Worm (Caenorhabditis elegans) whole organism, mixed stage, embryonic: ENCODE results near the gene mtch-1.

Experiments
- M03D4.4 ChIP-seq: sonication (generic microtip); optimal IDR thresholded peaks from 2 replicates; lab custom pipeline; 2017; ENCODE audit warnings: mild to moderate bottlenecking, missing genetic modification characterization, missing compliant biosample characterization
- bed-3 ChIP-seq: fragments of 200-800 bp; sonication (Bioruptor generic); optimal IDR thresholded peaks from 3 replicates; lab custom pipeline; 2018; ENCODE audit warnings: mild to moderate bottlenecking, missing genetic modification characterization, moderate library complexity, missing compliant biosample characterization
- blmp-1 ChIP-seq: fragments of 150-350 bp; optimal IDR thresholded peaks from 2 replicates; lab custom pipeline; 2014; ENCODE audit warnings: missing biosample characterization, missing genetic modification characterization
- ceh-39 ChIP-seq: fragments of 150-350 bp; optimal IDR thresholded peaks from 2 replicates; lab custom pipeline; 2014; ENCODE audit warnings: missing biosample characterization, missing genetic modification characterization
- ceh-43 ChIP-seq: fragments of 200-800 bp; sonication (Bioruptor generic); optimal IDR thresholded peaks from 2 replicates; lab custom pipeline; 2018; ENCODE audit warnings: mild to moderate bottlenecking, missing genetic modification characterization, moderate library complexity, missing compliant biosample characterization
- ceh-83 ChIP-seq: fragments of 200-800 bp; sonication (Bioruptor generic); optimal IDR thresholded peaks from 2 replicates; lab custom pipeline; 2018; ENCODE audit warnings: mild to moderate bottlenecking, missing genetic modification characterization, missing compliant biosample characterization
- ces-1 ChIP-seq: fragments of 150-350 bp; optimal IDR thresholded peaks from 2 replicates; lab custom pipeline; 2014; ENCODE audit warnings: missing biosample characterization, missing genetic modification reagents, missing genetic modification characterization
- cnd-1 ChIP-seq: fragments of 200-800 bp; sonication (Bioruptor generic); optimal IDR thresholded peaks from 2 replicates; lab custom pipeline; 2018; ENCODE audit warnings: mild to moderate bottlenecking, missing genetic modification characterization, missing compliant biosample characterization
- drap-1 ChIP-seq: fragments of 200-800 bp; sonication (Bioruptor generic); optimal IDR thresholded peaks from 3 replicates; lab custom pipeline; 2018; ENCODE audit warnings: mild to moderate bottlenecking, missing genetic modification characterization, missing compliant biosample characterization
- elt-1 ChIP-seq: sonication (generic microtip); optimal IDR thresholded peaks from 2 replicates; lab custom pipeline; 2017; ENCODE audit warnings: missing genetic modification characterization, mild to moderate bottlenecking, missing compliant biosample characterization, antibody characterized with exemption, moderate library complexity, borderline replicate concordance; ENCODE audit not compliant: insufficient read depth
- elt-3 ChIP-seq: fragments of 150-350 bp; optimal IDR thresholded peaks from 2 replicates; lab custom pipeline; 2014; ENCODE audit warnings: missing biosample characterization, missing genetic modification characterization
- ham-2 ChIP-seq: fragments of 200-800 bp; sonication (Bioruptor generic); optimal IDR thresholded peaks from 2 replicates; lab custom pipeline; 2018; ENCODE audit warnings: mild to moderate bottlenecking, missing genetic modification characterization, missing compliant biosample characterization
- hlh-1 ChIP-seq: fragments of 150-350 bp; optimal IDR thresholded peaks from 2 replicates; lab custom pipeline; 2014; ENCODE audit warnings: missing biosample characterization, missing genetic modification reagents, missing genetic modification characterization
- lin-13 ChIP-seq: fragments of 150-350 bp; optimal IDR thresholded peaks from 2 replicates; lab custom pipeline; 2014; ENCODE audit warnings: missing biosample characterization, missing genetic modification characterization
- lin-32 ChIP-seq: fragments of 200-800 bp; sonication (Bioruptor generic); optimal IDR thresholded peaks from 2 replicates; lab custom pipeline; 2018; ENCODE audit warnings: mild to moderate bottlenecking, missing genetic modification characterization, missing compliant biosample characterization
- lsy-2 ChIP-seq: fragments of 150-350 bp; optimal IDR thresholded peaks from 2 replicates; lab custom pipeline; 2014; ENCODE audit warnings: missing biosample characterization, missing genetic modification characterization
- mab-5 ChIP-seq: fragments of 150-350 bp; optimal IDR thresholded peaks from 2 replicates; lab custom pipeline; 2014; ENCODE audit warnings: missing biosample characterization, missing genetic modification characterization
- mls-2 ChIP-seq: sonication (generic microtip); optimal IDR thresholded peaks from 2 replicates; lab custom pipeline; 2016; ENCODE audit warnings: mild to moderate bottlenecking, missing genetic modification characterization, moderate library complexity, missing compliant biosample characterization
- nhr-2 ChIP-seq: fragments of 150-350 bp; optimal IDR thresholded peaks from 2 replicates; lab custom pipeline; 2014; ENCODE audit warnings: missing biosample characterization, missing genetic modification characterization
- nhr-237 ChIP-seq: fragments of 150-350 bp; optimal IDR thresholded peaks from 2 replicates; lab custom pipeline; 2014; ENCODE audit warnings: missing biosample characterization, missing genetic modification characterization
- nhr-28 ChIP-seq: fragments of 150-350 bp; optimal IDR thresholded peaks from 2 replicates; lab custom pipeline; 2014; ENCODE audit warnings: missing biosample characterization, missing genetic modification characterization
- nhr-76 ChIP-seq: sonication (generic microtip); optimal IDR thresholded peaks from 2 replicates; lab custom pipeline; 2017; ENCODE audit warnings: missing biosample characterization, missing genetic modification characterization
- sem-2 ChIP-seq: fragments of 200-800 bp; sonication (Bioruptor generic); optimal IDR thresholded peaks from 2 replicates; lab custom pipeline; 2018; ENCODE audit warnings: mild to moderate bottlenecking, missing genetic modification characterization, missing compliant biosample characterization
- sptf-1 ChIP-seq: sonication (generic microtip); optimal IDR thresholded peaks from 2 replicates; lab custom pipeline; 2017; ENCODE audit warnings: mild to moderate bottlenecking, missing genetic modification characterization, moderate library complexity, missing compliant biosample characterization
- tbx-8 ChIP-seq: fragments of 200-800 bp; sonication (Bioruptor generic); optimal IDR thresholded peaks from 2 replicates; lab custom pipeline; 2018; ENCODE audit warnings: mild to moderate bottlenecking, missing genetic modification characterization, moderate library complexity, missing compliant biosample characterization
- unc-120 ChIP-seq: sonication (generic microtip); optimal IDR thresholded peaks from 2 replicates; lab custom pipeline; 2017; ENCODE audit warnings: missing genetic modification characterization, missing compliant biosample characterization; ENCODE audit not compliant: poor library complexity, severe bottlenecking
- unc-39 ChIP-seq: fragments of 150-350 bp; optimal IDR thresholded peaks from 2 replicates; lab custom pipeline; 2014; ENCODE audit warnings: missing biosample characterization, missing genetic modification characterization
- unc-62 ChIP-seq: fragments of 150-350 bp; optimal IDR thresholded peaks from 2 replicates; lab custom pipeline; 2014; ENCODE audit warnings: missing biosample characterization, missing genetic modification reagents, missing genetic modification characterization
- zip-8 ChIP-seq: fragments of 150-350 bp; optimal IDR thresholded peaks from 2 replicates; lab custom pipeline; 2014; ENCODE audit warnings: missing biosample characterization, missing genetic modification characterization
- ztf-11 ChIP-seq: fragments of 150-350 bp; optimal IDR thresholded peaks from 2 replicates; lab custom pipeline; 2014; ENCODE audit warnings: missing biosample characterization, missing genetic modification characterization

mtch-1 gene

DNA sequence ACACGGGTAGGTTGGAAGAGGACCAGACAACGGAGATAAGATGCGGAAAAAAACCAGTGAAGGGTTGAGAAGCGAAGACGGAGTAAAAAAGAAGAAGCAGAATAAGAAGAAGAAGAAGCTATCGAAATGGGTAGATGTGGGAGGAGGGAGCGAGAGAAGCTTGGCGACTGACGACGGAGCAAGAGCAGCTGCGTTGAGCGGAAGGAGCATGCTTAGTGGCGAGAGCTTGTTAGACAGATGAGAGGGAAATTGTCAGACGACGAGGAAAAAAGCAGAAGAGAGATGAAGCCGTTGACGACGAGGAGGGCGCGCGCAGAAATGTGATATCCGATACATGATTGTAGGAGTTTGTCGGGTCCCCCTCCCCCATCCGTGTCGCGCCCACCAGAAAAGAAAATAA is 47.0 kb downstream of the mtch-1 start (continued):
- no peak for TF ChIP-seq sem-2 (GFP tag; lab: Kevin White, UChicago)
- no peak for TF ChIP-seq elt-3
- no peak for TF ChIP-seq zip-8 (tag; lab: Kevin White, UChicago)
- TF ChIP-seq drap-1 (GFP tag; lab: Kevin White, UChicago) = no peak
- no peak for TF ChIP-seq nhr-237
- TF ChIP-seq ceh-83 (GFP tag; lab: Kevin White, UChicago) = no peak
- no peak for TF ChIP-seq nhr-76
- no peak for TF ChIP-seq lin-32 (GFP tag; lab: Kevin White, UChicago)

DNA sequence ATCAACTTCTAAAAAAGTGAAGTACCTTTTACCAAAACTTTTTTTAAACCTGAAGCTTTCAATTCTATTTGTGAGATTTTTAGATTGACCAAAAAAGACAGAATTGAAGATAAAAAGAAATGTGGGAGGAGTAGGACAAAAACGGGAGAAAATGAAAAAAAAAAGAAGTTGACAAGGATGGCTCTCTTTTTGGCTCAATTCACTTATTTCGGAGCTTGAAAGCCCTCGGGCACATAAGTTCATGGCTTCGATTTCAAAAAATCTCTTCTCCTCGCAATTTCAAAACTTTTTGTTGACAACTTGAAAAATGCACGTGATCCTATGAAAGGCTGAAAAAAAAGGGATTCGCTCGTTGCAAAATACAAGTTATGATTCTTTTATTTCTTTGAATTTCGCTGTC is 47.8 kb downstream of the mtch-1 start:
- TF ChIP-seq ces-1 (peak; percentile 32), ceh-43 (GFP tag; lab: Kevin White, UChicago) (no peak), tbx-8 (GFP tag; lab: Kevin White, UChicago) (no peak), nhr-2 (no peak)
- TF ChIP-seq, all 35 proteins: peak for 1

DNA sequence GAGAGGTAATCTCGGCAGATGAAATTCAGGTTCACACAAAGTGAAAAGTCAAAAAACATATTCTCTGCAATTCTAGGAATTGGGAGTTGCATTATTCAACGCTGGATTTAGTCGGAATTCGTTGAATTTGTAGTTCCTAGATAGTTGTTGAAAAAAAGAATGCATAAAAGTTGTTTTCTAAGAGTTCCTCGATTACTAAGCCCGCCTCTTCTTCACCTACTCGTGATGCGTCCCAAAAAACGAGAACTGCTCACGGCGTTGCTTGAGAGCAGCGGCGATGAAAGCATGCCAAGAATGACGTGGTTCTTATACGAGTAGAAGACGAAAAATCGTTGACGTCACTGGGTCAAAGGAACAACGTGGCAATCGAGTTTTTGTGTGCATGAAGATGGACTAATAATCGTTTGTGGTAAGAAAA is 48.9 kb downstream of the mtch-1 start:
- TF ChIP-seq ham-2 (GFP tag; lab: Kevin White, UChicago) (no peak), zip-8 (tag; lab: Kevin White, UChicago) (no peak), hlh-1 (tag; lab: Kevin White, UChicago) (no peak), unc-62 (GFP tag; lab: Kevin White, UChicago) (no peak), ceh-83 (GFP tag; lab: Kevin White, UChicago) (no peak), elt-3 (no peak), bed-3 (GFP tag; lab: Kevin White, UChicago) (no peak), sptf-1 (tag; lab: Kevin White, UChicago) (no peak), M03D4.4 (tag; lab: Kevin White, UChicago) (no peak), ceh-43 (GFP tag; lab: Kevin White, UChicago) (no peak), cnd-1 (tag; lab: Kevin White, UChicago) (no peak), nhr-76 (no peak), elt-1 (no peak)
- TF ChIP-seq, all 35 proteins: peak for 0

DNA sequence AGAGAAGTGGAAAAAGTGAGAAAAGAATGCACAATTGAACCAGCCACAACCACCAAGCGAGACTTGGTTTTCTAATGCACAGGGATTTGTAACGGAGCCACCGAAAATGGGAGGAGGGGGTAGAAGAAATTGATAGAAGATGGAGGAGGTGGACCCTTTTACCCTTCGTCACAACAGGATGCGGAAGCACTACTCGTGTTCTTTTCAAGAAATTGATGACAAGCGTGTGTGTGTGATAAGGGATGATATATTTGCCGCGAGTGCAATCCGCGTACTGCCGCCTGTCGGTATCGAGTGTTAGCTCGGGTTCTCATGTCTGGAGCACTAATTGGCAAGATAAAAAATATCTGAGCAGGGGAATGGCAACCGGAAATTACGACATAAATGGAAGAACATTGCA is 50.0 kb downstream of the mtch-1 start, which contains the start of gene F21D12.3:
F21D12.3 (minus strand) TSS at position 101 of the 400 bp plus-strand sequence.
- TF ChIP-seq unc-62 (GFP tag; lab: Kevin White, UChicago) (no peak), drap-1 (GFP tag; lab: Kevin White, UChicago) (no peak), nhr-237 (no peak), mab-5 (tag; lab: Kevin White, UChicago) (no peak), mls-2 (tag; lab: Kevin White, UChicago) (no peak), lin-13 (no peak), sptf-1 (tag; lab: Kevin White, UChicago) (no peak), ham-2 (GFP tag; lab: Kevin White, UChicago) (no peak), bed-3 (GFP tag; lab: Kevin White, UChicago) (no peak), ztf-11 (tag; lab: Kevin White, UChicago) (no peak), unc-39 (tag; lab: Kevin White, UChicago) (no peak), zip-8 (tag; lab: Kevin White, UChicago) (no peak), nhr-2 (no peak), blmp-1 (tag; lab: Kevin White, UChicago) (no peak), cnd-1 (tag; lab: Kevin White, UChicago) (no peak), tbx-8 (GFP tag; lab: Kevin White, UChicago) (no peak), nhr-28 (no peak), ceh-39 (tag; lab: Kevin White, UChicago) (no peak), lsy-2 (no peak), nhr-76 (no peak)

DNA sequence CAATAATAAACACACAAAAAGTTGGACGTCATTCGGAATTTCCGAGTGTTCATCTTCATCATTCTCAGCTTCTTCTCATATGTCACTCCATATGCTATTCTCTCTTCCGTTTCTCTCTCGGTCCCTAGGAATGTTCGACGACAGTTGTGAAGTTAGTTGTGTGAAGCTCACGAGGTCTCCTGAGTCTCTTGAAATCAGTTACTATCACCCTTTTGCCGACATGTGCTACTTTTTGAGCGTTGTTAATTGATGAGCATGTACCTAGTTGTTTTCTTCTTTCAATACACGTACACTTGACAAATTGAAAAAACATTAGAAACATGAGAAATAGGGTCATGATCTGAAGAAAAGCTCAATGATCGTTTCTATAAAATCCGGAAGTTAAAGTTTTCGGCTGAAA is 50.6 kb downstream of the mtch-1 start:
- no peak for TF ChIP-seq drap-1 (GFP tag; lab: Kevin White, UChicago)
- TF ChIP-seq unc-62 (GFP tag; lab: Kevin White, UChicago) = no peak
- no peak for TF ChIP-seq zip-8 (tag; lab: Kevin White, UChicago)
- no peak for TF ChIP-seq lin-32 (GFP tag; lab: Kevin White, UChicago)
- peak; percentile 24 for TF ChIP-seq unc-120 (tag; lab: Kevin White, UChicago)
- no peak for TF ChIP-seq ceh-83 (GFP tag; lab: Kevin White, UChicago)
- peak; percentile 70 for TF ChIP-seq hlh-1 (tag; lab: Kevin White, UChicago)
